ENCODE assay signal across 1 fruit fly cellular context in the genomic region with DNA sequence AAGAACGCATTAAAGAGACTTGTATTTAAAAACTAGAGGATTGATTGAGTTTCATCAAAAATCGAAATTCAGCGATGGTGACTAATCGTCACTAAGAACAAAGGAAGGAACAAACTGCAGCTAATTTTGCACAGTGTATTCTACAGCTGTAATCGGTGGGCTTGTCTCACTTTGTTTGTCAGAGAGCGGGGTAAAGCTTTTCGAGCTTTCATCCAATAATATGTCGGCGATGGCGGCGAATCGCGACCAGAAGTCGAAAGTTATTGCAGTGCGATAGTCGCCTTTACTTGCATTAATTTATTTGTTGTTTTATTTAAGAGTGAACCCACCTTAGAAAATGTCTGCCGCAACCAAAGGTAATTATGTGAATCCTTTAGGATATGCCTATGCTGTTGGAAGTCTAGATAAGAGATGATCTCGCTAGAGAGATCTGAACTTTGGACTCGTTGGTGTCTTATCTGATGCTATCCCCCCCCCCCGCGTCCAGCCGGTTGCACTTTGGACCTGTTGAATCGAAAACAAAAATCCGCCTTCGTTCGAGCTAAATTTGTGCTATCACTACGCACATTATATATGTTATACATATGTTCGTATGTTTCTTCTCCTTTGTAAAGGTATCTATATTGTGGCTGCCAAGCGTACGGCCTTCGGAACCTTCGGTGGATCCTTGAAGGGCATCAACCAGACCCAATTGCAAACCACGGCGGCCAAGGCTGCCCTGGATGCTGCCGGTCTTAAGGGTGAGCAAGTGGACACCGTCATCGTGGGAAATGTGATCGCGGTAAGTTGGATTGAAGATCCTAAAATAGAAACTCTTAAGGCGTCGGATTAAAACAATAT.
TF ChIP-seq lines count a peak whose summit lies in the region.

A gene (plus strand): TSS at position 243 of the 840 bp plus-strand sequence.

TF ChIP-seq in whole organism, embryonic, 481 proteins besides CTCF, POLR2A, EP300 and RAD21 (continued from another document):
- TF ChIP-seq dati (GFP tag; IDR thresholded peaks at IDR 0.05; lab: Robert Waterston, UW) (peak; percentile 40; the same call in 1 of the 2 replicates), chinmo (GFP tag; IDR thresholded peaks at IDR 0.05; lab: Robert Waterston, UW; ENCODE audit: partially characterized antibody) (peak; percentile 94), Dad (GFP tag; optimal IDR thresholded peaks at IDR 0.05; lab: Kevin White, UChicago) (peak; percentile 12), bsh (GFP tag; optimal IDR thresholded peaks at IDR 0.05; lab: Kevin White, UChicago) (peak; percentile 58 to 100), CG3407 (GFP tag; optimal IDR thresholded peaks at IDR 0.05; lab: Kevin White, UChicago) (peak; percentile 37), grau (tag; optimal IDR thresholded peaks at IDR 0.05; lab: Kevin White, UChicago) (peak; percentile 70), CG14050 (GFP tag; IDR thresholded peaks at IDR 0.05; lab: Robert Waterston, UW) (peak; percentile 47; the same call in 1 of the 3 replicates), otp (GFP tag; IDR thresholded peaks at IDR 0.05; lab: Robert Waterston, UW) (peak; percentile 53; the same call in 1 of the 3 replicates), Ada2b (GFP tag; IDR thresholded peaks at IDR 0.05; lab: Robert Waterston, UW) (peak; percentile 69), zfh1 (GFP tag; IDR thresholded peaks at IDR 0.05; lab: Robert Waterston, UW) (peak; percentile 72), CG7372 (GFP tag; IDR thresholded peaks at IDR 0.05; lab: Robert Waterston, UW) (0 out of 2 replicates have a peak, but pooled peaks have one; percentile 16), CG7556 (GFP tag; optimal IDR thresholded peaks at IDR 0.05; lab: Kevin White, UChicago) (peak; percentile 65), Hmx (GFP tag; optimal IDR thresholded peaks at IDR 0.05; lab: Kevin White, UChicago) (peak; percentile 26), CG3163 (GFP tag; optimal IDR thresholded peaks at IDR 0.05; lab: Kevin White, UChicago) (peak; percentile 48), CG13424 (tag; optimal IDR thresholded peaks at IDR 0.05; lab: Kevin White, UChicago) (peak; percentile 73), H15 (GFP tag; IDR thresholded peaks at IDR 0.05; lab: Robert Waterston, UW) (peak; percentile 31; the same call in 1 of the 3 replicates), CG8388 (GFP tag; optimal IDR thresholded peaks at IDR 0.05; lab: Kevin White, UChicago) (peak; percentile 52), Deaf1 (tag; optimal IDR thresholded peaks at IDR 0.05; lab: Kevin White, UChicago) (peak; percentile 49), kay (GFP tag; optimal IDR thresholded peaks at IDR 0.05; lab: Kevin White, UChicago) (peak; percentile 74), CG18619 (GFP tag; optimal IDR thresholded peaks at IDR 0.05; lab: Kevin White, UChicago) (peak; percentile 41), Chrac-16 (GFP tag; optimal IDR thresholded peaks at IDR 0.05; lab: Kevin White, UChicago) (peak; percentile 25), Max (GFP tag; optimal IDR thresholded peaks at IDR 0.05; lab: Kevin White, UChicago) (no peak), HLH54F (GFP tag; optimal IDR thresholded peaks at IDR 0.05; lab: Kevin White, UChicago) (peak; percentile 34)
